Worm (Caenorhabditis elegans) whole organism, L1 larva: ENCODE measurements around the gene F35E8.13.

Experiments used
- ama-1 ChIP-seq: fragments of 150-350 bp; optimal IDR thresholded peaks from 2 replicates; lab custom pipeline; 2014
- ceh-8 ChIP-seq: fragments of 200-800 bp; sonication (Bioruptor generic); optimal IDR thresholded peaks from 2 replicates; lab custom pipeline; 2018; ENCODE audit warnings: mild to moderate bottlenecking, missing genetic modification characterization, moderate library complexity, missing compliant biosample characterization
- hlh-4 ChIP-seq: sonication (generic microtip); optimal IDR thresholded peaks from 2 replicates; lab custom pipeline; 2016; ENCODE audit warnings: mild to moderate bottlenecking, missing genetic modification characterization, missing compliant biosample characterization
- lin-13 ChIP-seq: fragments of 150-350 bp; optimal IDR thresholded peaks from 2 replicates; lab custom pipeline; 2014; ENCODE audit warnings: missing biosample characterization, missing genetic modification reagents, missing genetic modification characterization
- lin-35 ChIP-seq, 2 experiments: fragments of 150-350 bp; optimal IDR thresholded peaks; 2 replicates each; lab custom pipeline; 2014; ENCODE audit warnings: missing biosample characterization in 2 of 2, missing genetic modification characterization in 2 of 2, missing genetic modification reagents in 2 of 2
- lir-3 ChIP-seq: sonication (generic microtip); optimal IDR thresholded peaks from 2 replicates; lab custom pipeline; 2016; ENCODE audit warnings: mild to moderate bottlenecking, missing genetic modification characterization, moderate library complexity, missing compliant biosample characterization; ENCODE audit not compliant: poor library complexity
- nhr-237 ChIP-seq: fragments of 150-350 bp; optimal IDR thresholded peaks from 2 replicates; lab custom pipeline; 2014; ENCODE audit warnings: missing biosample characterization, missing genetic modification characterization
- snu-23 ChIP-seq: sonication (generic microtip); optimal IDR thresholded peaks from 2 replicates; lab custom pipeline; 2016; ENCODE audit warnings: missing genetic modification characterization, missing compliant biosample characterization

DNA sequence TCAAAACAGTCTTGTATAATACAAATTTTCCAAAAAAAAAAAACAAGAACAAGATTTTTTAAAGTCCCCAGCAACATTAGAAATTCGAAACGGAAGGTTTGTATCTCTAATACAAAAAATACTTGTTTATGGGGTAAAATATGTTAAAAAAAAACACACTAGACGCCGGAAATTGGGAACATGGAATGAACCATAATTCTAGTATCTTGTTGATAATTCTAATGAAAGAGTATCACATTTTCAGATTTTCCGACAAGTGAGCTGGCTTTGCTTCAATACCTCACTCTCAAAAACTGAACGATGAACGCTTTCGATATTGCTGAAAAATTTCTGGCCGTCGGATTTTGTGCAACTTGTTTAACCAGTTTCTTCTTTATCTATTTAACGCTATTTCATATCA, 25.4 kb upstream of the F35E8.13 start, which contains the start of gene str-60:
- TF ChIP-seq ama-1 (lab: Kevin White, UChicago) (no peak), lin-13 (GFP tag; lab: Kevin White, UChicago) (no peak), nhr-237 (tag; lab: Kevin White, UChicago) (no peak), lin-35 (GFP tag; optimal IDR thresholded peaks at IDR 0.05; lab: Kevin White, UChicago) (no peak), hlh-4 (tag; lab: Kevin White, UChicago) (no peak), ceh-8 (GFP tag; lab: Kevin White, UChicago) (no peak), snu-23 (no peak), lir-3 (tag; lab: Kevin White, UChicago) (no peak)
